Worm (Caenorhabditis elegans) whole organism, midembryonic: ENCODE data around the gene T10C6.15.
"Not testable (repeated sequence)": the region's sequence is repeated elsewhere in the genome, so short reads cannot be mapped to it uniquely, and the experiment has no call there.

Experiments
- T22C8.4 ChIP-seq: fragments of 200-800 bp; sonication (Bioruptor generic); IDR thresholded peaks from 2 replicates; pipeline ENCODE4 v1.3.6; 2022; ENCODE audit warnings: missing genetic modification characterization, missing compliant biosample characterization
- klf-2 ChIP-seq: fragments of 200-800 bp; sonication (Bioruptor generic); conservative IDR thresholded peaks from 2 replicates; pipeline ENCODE4 v1.3.6; 2022; ENCODE audit warnings: missing genetic modification reagents, missing genetic modification characterization, missing compliant biosample characterization

DNA sequence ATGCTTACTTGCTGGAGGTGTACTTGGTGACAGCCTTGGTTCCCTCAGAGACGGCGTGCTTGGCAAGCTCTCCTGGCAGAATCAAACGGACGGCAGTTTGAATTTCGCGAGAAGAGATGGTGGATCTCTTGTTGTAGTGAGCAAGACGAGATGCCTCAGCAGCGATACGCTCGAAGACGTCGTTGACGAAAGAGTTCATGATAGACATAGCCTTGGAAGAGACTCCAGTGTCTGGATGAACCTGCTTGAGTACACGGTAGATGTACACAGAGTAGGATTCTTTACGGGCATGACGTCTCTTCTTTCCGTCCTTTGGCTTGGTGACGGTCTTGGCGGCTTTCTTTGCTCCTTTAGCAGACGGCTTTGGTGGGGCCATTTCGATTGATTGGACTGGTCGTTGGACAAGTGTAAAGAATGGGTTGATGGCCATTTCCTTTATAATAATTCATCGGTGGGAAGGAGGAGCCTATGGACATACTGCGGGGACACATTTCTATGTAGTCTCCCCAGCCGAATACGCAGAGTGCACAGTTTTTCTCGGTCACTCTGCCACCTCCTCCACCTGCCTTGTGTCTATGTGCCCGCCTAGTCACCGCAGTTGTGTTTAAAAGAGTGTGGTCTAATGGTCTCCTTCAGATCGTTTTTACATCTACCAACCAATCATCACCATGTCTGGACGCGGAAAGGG, 5.5 kb downstream of the T10C6.15 start, which contains the start of the genes his-4 and his-3:
- not testable (repeated sequence) for TF ChIP-seq klf-2 (GFP tag; lab: Robert Waterston, UW)
- TF ChIP-seq T22C8.4 (GFP tag; lab: Robert Waterston, UW): peak; percentile 12; the same call in 1 of the 2 replicates
